Fruit fly (Drosophila melanogaster) whole organism, embryonic: ENCODE measurements around the gene CG11842.

ENCODE experiments used
- BtbVII ChIP-seq: fragments of 200-800 bp; sonication (Bioruptor generic); optimal IDR thresholded peaks from 3 replicates; lab custom pipeline; 2017; ENCODE audit warnings: missing biosample characterization, mild to moderate bottlenecking, missing genetic modification characterization
- CG10321 ChIP-seq: fragments of 200-800 bp; sonication (Bioruptor generic); IDR thresholded peaks from 2 replicates; pipeline ENCODE4 v1.3.6; 2022; ENCODE audit warnings: missing biosample characterization, missing genetic modification characterization
- CG11085 ChIP-seq: fragments of 200-800 bp; sonication (Bioruptor generic); IDR thresholded peaks from 2 replicates; pipeline ENCODE4 v1.3.6; 2022; ENCODE audit warnings: missing biosample characterization, missing genetic modification characterization
- CG12071 ChIP-seq: fragments of 200-800 bp; sonication (Bioruptor generic); optimal IDR thresholded peaks from 3 replicates; lab custom pipeline; 2018; ENCODE audit warnings: missing biosample characterization, mild to moderate bottlenecking, missing genetic modification characterization
- CG12391 ChIP-seq: fragments of 200-800 bp; sonication (Bioruptor generic); optimal IDR thresholded peaks from 3 replicates; lab custom pipeline; 2018; ENCODE audit warnings: missing biosample characterization, mild to moderate bottlenecking, missing genetic modification characterization, moderate library complexity
- CG13424 ChIP-seq: fragments of 200-800 bp; sonication (Bioruptor generic); optimal IDR thresholded peaks from 2 replicates; lab custom pipeline; 2019; ENCODE audit warnings: missing biosample characterization, mild to moderate bottlenecking, missing genetic modification characterization, moderate library complexity
- CG13624 ChIP-seq: fragments of 200-800 bp; sonication (Bioruptor generic); optimal IDR thresholded peaks from 2 replicates; lab custom pipeline; 2016; ENCODE audit warnings: missing biosample characterization, missing genetic modification characterization
- CG15479 ChIP-seq: fragments of 200-800 bp; sonication (Bioruptor generic); optimal IDR thresholded peaks from 3 replicates; lab custom pipeline; 2019; ENCODE audit warnings: missing biosample characterization, mild to moderate bottlenecking, missing genetic modification characterization, moderate library complexity
- CG18619 ChIP-seq: fragments of 200-800 bp; sonication (Bioruptor generic); optimal IDR thresholded peaks from 3 replicates; lab custom pipeline; 2017; ENCODE audit warnings: missing biosample characterization, mild to moderate bottlenecking, missing genetic modification characterization
- CG2199 ChIP-seq: fragments of 200-800 bp; sonication (Bioruptor generic); IDR thresholded peaks from 3 replicates; pipeline ENCODE4 v1.3.6; 2022; ENCODE audit warnings: missing biosample characterization, missing genetic modification characterization
- CG3163 ChIP-seq: fragments of 200-800 bp; sonication (Bioruptor generic); optimal IDR thresholded peaks from 3 replicates; lab custom pipeline; 2016; ENCODE audit warnings: missing biosample characterization, missing genetic modification characterization
- CG32767 ChIP-seq: fragments of 200-800 bp; sonication (Bioruptor generic); IDR thresholded peaks from 2 replicates; pipeline ENCODE4 v1.3.6; 2022; ENCODE audit warnings: missing biosample characterization, missing genetic modification characterization
- CG3281 ChIP-seq: fragments of 200-800 bp; sonication (Bioruptor generic); optimal IDR thresholded peaks from 3 replicates; lab custom pipeline; 2017; ENCODE audit warnings: missing biosample characterization, mild to moderate bottlenecking, missing genetic modification characterization
- CG6272 ChIP-seq: fragments of 200-800 bp; sonication (Bioruptor generic); IDR thresholded peaks from 2 replicates; pipeline ENCODE4 v1.3.6; 2022; ENCODE audit warnings: missing biosample characterization, missing genetic modification characterization
- D19A ChIP-seq: fragments of 200-800 bp; optimal IDR thresholded peaks from 3 replicates; lab custom pipeline; 2019; ENCODE audit warnings: missing biosample characterization, mild to moderate bottlenecking, missing genetic modification characterization, moderate library complexity
- Fer3 ChIP-seq: fragments of 200-800 bp; sonication (Bioruptor generic); optimal IDR thresholded peaks from 2 replicates; lab custom pipeline; 2018; ENCODE audit warnings: missing biosample characterization, mild to moderate bottlenecking, missing genetic modification characterization, moderate library complexity
- HHEX ChIP-seq: fragments of 200-800 bp; sonication (Bioruptor generic); optimal IDR thresholded peaks from 3 replicates; lab custom pipeline; 2017; ENCODE audit warnings: missing biosample characterization, mild to moderate bottlenecking, missing genetic modification characterization, missing genetic modification reagents
- HLHmδ ChIP-seq: fragments of 200-800 bp; sonication (Bioruptor generic); optimal IDR thresholded peaks from 2 replicates; lab custom pipeline; 2018; ENCODE audit warnings: missing biosample characterization, mild to moderate bottlenecking, missing genetic modification characterization, moderate library complexity
- HmgD ChIP-seq: fragments of 200-800 bp; sonication (Bioruptor generic); optimal IDR thresholded peaks from 3 replicates; lab custom pipeline; 2016; ENCODE audit warnings: missing biosample characterization, missing genetic modification characterization
- Hmr ChIP-seq: fragments of 200-800 bp; sonication (Bioruptor generic); optimal IDR thresholded peaks from 3 replicates; lab custom pipeline; 2017; ENCODE audit warnings: mild to moderate bottlenecking, missing biosample characterization, missing genetic modification reagents, missing genetic modification characterization
- Hr78 ChIP-seq, 2 experiments: fragments of 200-800 bp in 1 of 2; fragments of >200 bp in 1 of 2; sonication (Bioruptor generic) in 1 of 2; optimal IDR thresholded peaks; 2 replicates each; lab custom pipeline; 2017 to 2019; ENCODE audit warnings: missing biosample characterization in 2 of 2, missing genetic modification characterization in 2 of 2, mild to moderate bottlenecking in 1 of 2, moderate library complexity in 1 of 2
- Kr ChIP-seq: fragments of 200-800 bp; sonication (Bioruptor generic); optimal IDR thresholded peaks from 2 replicates; lab custom pipeline; 2017; ENCODE audit warnings: missing biosample characterization, mild to moderate bottlenecking, missing genetic modification characterization
- Med ChIP-seq: fragments of 200-800 bp; sonication (Bioruptor generic); peaks from one replicate; lab custom pipeline; 2016; ENCODE audit warnings: missing biosample characterization, missing genetic modification characterization, mild to moderate bottlenecking, inconsistent platforms, moderate library complexity
- PHDP ChIP-seq: fragments of 200-800 bp; sonication (Bioruptor generic); optimal IDR thresholded peaks from 3 replicates; lab custom pipeline; 2018; ENCODE audit warnings: missing biosample characterization, mild to moderate bottlenecking, missing genetic modification characterization, moderate library complexity
- Side ChIP-seq: fragments of 200-800 bp; sonication (Bioruptor generic); optimal IDR thresholded peaks from 2 replicates; lab custom pipeline; 2016; ENCODE audit warnings: missing biosample characterization, missing genetic modification characterization
- Trl ChIP-seq, 3 experiments: fragments of >200 bp in 2 of 3; fragments of 200-800 bp in 1 of 3; sonication (Bioruptor generic) in 1 of 3; optimal IDR thresholded peaks; 2 replicates in 1 of 3; 3 replicates in 2 of 3; lab custom pipeline; 2016 to 2017; ENCODE audit warnings: missing biosample characterization in 1 of 3, missing genetic modification characterization in 1 of 3
- br ChIP-seq: fragments of >200 bp; optimal IDR thresholded peaks from 2 replicates; lab custom pipeline; 2017
- cg ChIP-seq: fragments of 200-800 bp; sonication (Bioruptor generic); optimal IDR thresholded peaks from 3 replicates; lab custom pipeline; 2019; ENCODE audit warnings: missing biosample characterization, mild to moderate bottlenecking, missing genetic modification characterization, moderate library complexity
- chif ChIP-seq, 2 experiments: fragments of 200-800 bp; sonication (Bioruptor generic); optimal IDR thresholded peaks; 3 replicates each; lab custom pipeline; 2016; ENCODE audit warnings: missing biosample characterization in 2 of 2, missing genetic modification characterization in 2 of 2
- ci ChIP-seq: fragments of 200-800 bp; sonication (Bioruptor generic); IDR thresholded peaks from 3 replicates; pipeline ENCODE4 v1.3.6; 2022; ENCODE audit warnings: missing biosample characterization, missing genetic modification characterization
- crp ChIP-seq, 2 experiments: fragments of 200-800 bp; sonication (Bioruptor generic); optimal IDR thresholded peaks; 2 replicates in 1 of 2; 3 replicates in 1 of 2; lab custom pipeline; 2017; ENCODE audit warnings: missing biosample characterization in 2 of 2, missing genetic modification characterization in 2 of 2, mild to moderate bottlenecking in 1 of 2, moderate library complexity in 1 of 2
- gem ChIP-seq: fragments of 200-800 bp; sonication (Bioruptor generic); optimal IDR thresholded peaks from 2 replicates; lab custom pipeline; 2019; ENCODE audit warnings: missing biosample characterization, mild to moderate bottlenecking, missing genetic modification characterization, moderate library complexity
- lov ChIP-seq, 2 experiments: fragments of 200-800 bp in 1 of 2; fragments of >200 bp in 1 of 2; sonication (Bioruptor generic) in 1 of 2; IDR thresholded peaks in 1 of 2; optimal IDR thresholded peaks in 1 of 2; 2 replicates in 1 of 2; 3 replicates in 1 of 2; pipeline versions ENCODE4 v1.3.6 to Lab custom; 2017 to 2022; ENCODE audit warnings: missing biosample characterization in 1 of 2, missing genetic modification characterization in 1 of 2
- mam ChIP-seq: fragments of 200-800 bp; sonication (Bioruptor generic); optimal IDR thresholded peaks from 3 replicates; lab custom pipeline; 2016; ENCODE audit warnings: missing biosample characterization, missing genetic modification characterization
- mirr ChIP-seq: fragments of 200-800 bp; sonication (Bioruptor generic); optimal IDR thresholded peaks from 3 replicates; lab custom pipeline; 2018; ENCODE audit warnings: missing biosample characterization, mild to moderate bottlenecking, missing genetic modification characterization
- psq ChIP-seq: fragments of 200-800 bp; sonication (Bioruptor generic); optimal IDR thresholded peaks from 2 replicates; lab custom pipeline; 2017; ENCODE audit warnings: missing biosample characterization, missing genetic modification characterization
- pum ChIP-seq: fragments of 200-800 bp; sonication (Bioruptor generic); optimal IDR thresholded peaks from 2 replicates; lab custom pipeline; 2016; ENCODE audit warnings: missing biosample characterization, missing genetic modification characterization
- rib ChIP-seq: fragments of 200-800 bp; sonication (Bioruptor generic); IDR thresholded peaks from 2 replicates; pipeline ENCODE4 v1.3.6; 2022; ENCODE audit warnings: missing biosample characterization, missing genetic modification characterization
- run ChIP-seq: fragments of 200-800 bp; sonication (Bioruptor generic); optimal IDR thresholded peaks from 3 replicates; lab custom pipeline; 2018; ENCODE audit warnings: missing biosample characterization, mild to moderate bottlenecking, missing genetic modification characterization
- sd ChIP-seq: fragments of 200-800 bp; sonication (Bioruptor generic); optimal IDR thresholded peaks from 3 replicates; lab custom pipeline; 2018; ENCODE audit warnings: missing biosample characterization, mild to moderate bottlenecking, missing genetic modification characterization, moderate library complexity
- sens ChIP-seq: fragments of 200-800 bp; sonication (Bioruptor generic); peaks from one replicate; lab custom pipeline; 2016; ENCODE audit warnings: missing biosample characterization, missing genetic modification characterization
- sqz ChIP-seq: fragments of 200-800 bp; sonication (Bioruptor generic); optimal IDR thresholded peaks from 3 replicates; lab custom pipeline; 2018; ENCODE audit warnings: missing biosample characterization, mild to moderate bottlenecking, missing genetic modification characterization
- stc ChIP-seq: fragments of 200-800 bp; sonication (Bioruptor generic); IDR thresholded peaks from 2 replicates; pipeline ENCODE4 v1.3.6; 2022; ENCODE audit warnings: missing biosample characterization, missing genetic modification characterization
- vnd ChIP-seq: fragments of 200-800 bp; sonication (Bioruptor generic); IDR thresholded peaks from 3 replicates; pipeline ENCODE4 v1.3.6; 2022; ENCODE audit warnings: missing biosample characterization, missing genetic modification characterization; ENCODE audit not compliant: partially characterized antibody
- wek ChIP-seq: fragments of 200-800 bp; sonication (Bioruptor generic); optimal IDR thresholded peaks from 3 replicates; lab custom pipeline; 2018; ENCODE audit warnings: missing biosample characterization, mild to moderate bottlenecking, missing genetic modification characterization, moderate library complexity
- z ChIP-seq: fragments of 200-800 bp; sonication (Bioruptor generic); IDR thresholded peaks from 3 replicates; pipeline ENCODE4 v1.3.6; 2022; ENCODE audit warnings: missing biosample characterization, missing genetic modification characterization

Gene CG11842

dm6 chr3R:29072834-29073233 is 20.4 kb downstream of the CG11842 start (continued):
- no peak for TF ChIP-seq sqz (GFP tag; lab: Kevin White, UChicago)
- TF ChIP-seq, all 482 proteins: peak for 6

dm6 chr3R:29074001-29074609 is 21.6 kb downstream of the CG11842 start:
- TF ChIP-seq HLHmδ (peak; percentile 78), Hmr (GFP tag; lab: Kevin White, UChicago) (peak; percentile 9), run (no peak), sens (GFP tag; lab: Kevin White, UChicago) (peak; percentile 31), mirr (GFP tag; lab: Kevin White, UChicago) (peak; percentile 61), Side (no peak), wek (GFP tag; lab: Kevin White, UChicago) (peak; percentile 14), Hr78 (GFP tag; optimal IDR thresholded peaks at IDR 0.05; lab: Kevin White, UChicago) (peak in 1 of 2 experiments; percentile 6), vnd (GFP tag; lab: Robert Waterston, UW) (no peak), D19A (tag; lab: Kevin White, UChicago) (peak; percentile 64), Med (peak; percentile 59), CG3281 (GFP tag; lab: Kevin White, UChicago) (peak; percentile 14), HHEX (GFP tag; lab: Kevin White, UChicago) (peak; percentile 15), ci (GFP tag; lab: Robert Waterston, UW) (peak; percentile 64), CG10321 (peak; percentile 41; the same call in 1 of the 2 replicates), CG15479 (GFP tag; lab: Kevin White, UChicago) (peak; percentile 94), stc (0 out of 2 replicates have a peak, but pooled peaks have one; percentile 14), CG2199 (GFP tag; lab: Robert Waterston, UW) (0 out of 3 replicates have a peak, but pooled peaks have one; percentile 33), Trl (optimal IDR thresholded peaks at IDR 0.05; lab: Kevin White, UChicago) (peak; percentile 51 to 84), Trl (GFP tag; optimal IDR thresholded peaks at IDR 0.05; lab: Kevin White, UChicago) (no peak), CG3163 (GFP tag; lab: Kevin White, UChicago) (peak; percentile 10), mam (GFP tag; lab: Kevin White, UChicago) (no peak), PHDP (peak; percentile 14), br (lab: Kevin White, UChicago) (no peak), CG18619 (no peak), sd (peak; percentile 32), CG11085 (GFP tag; lab: Robert Waterston, UW) (no peak), pum (GFP tag; lab: Kevin White, UChicago) (no peak), z (GFP tag; lab: Robert Waterston, UW) (no peak), CG12391 (tag; lab: Kevin White, UChicago) (no peak), chif (GFP tag; optimal IDR thresholded peaks at IDR 0.05; lab: Kevin White, UChicago) (no peak), HmgD (no peak), CG13424 (tag; lab: Kevin White, UChicago) (no peak), Fer3 (tag; lab: Kevin White, UChicago) (no peak), lov (optimal IDR thresholded peaks at IDR 0.05; lab: Kevin White, UChicago) (no peak), lov (GFP tag; IDR thresholded peaks at IDR 0.05; lab: Robert Waterston, UW) (0 out of 3 replicates have a peak, but pooled peaks have one; percentile 55), Kr (peak; percentile 70), CG12071 (GFP tag; lab: Kevin White, UChicago) (peak; percentile 43), psq (GFP tag; lab: Kevin White, UChicago) (peak; percentile 26), gem (tag; lab: Kevin White, UChicago) (no peak), CG6272 (no peak), cg (GFP tag; lab: Kevin White, UChicago) (peak; percentile 91), rib (GFP tag; lab: Robert Waterston, UW) (peak; percentile 14; the same call in 1 of the 2 replicates), BtbVII (GFP tag; lab: Kevin White, UChicago) (no peak), CG32767 (GFP tag; lab: Robert Waterston, UW) (0 out of 2 replicates have a peak, but pooled peaks have one; percentile 55), CG13624 (GFP tag; lab: Kevin White, UChicago) (no peak), crp (GFP tag; optimal IDR thresholded peaks at IDR 0.05; lab: Kevin White, UChicago) (no peak)
